Worm (Caenorhabditis elegans) whole organism, late embryonic: ENCODE data around the gene cal-7.

Experiments used
- ama-1 ChIP-seq: fragments of 150-350 bp; optimal IDR thresholded peaks from 2 replicates; lab custom pipeline; 2014
- fax-1 ChIP-seq: sonication (generic microtip); optimal IDR thresholded peaks from 2 replicates; lab custom pipeline; 2016; ENCODE audit warnings: missing genotype, missing genetic modification characterization, missing compliant biosample characterization
- fkh-10 ChIP-seq: fragments of 150-350 bp; optimal IDR thresholded peaks from 2 replicates; lab custom pipeline; 2014; ENCODE audit warnings: missing biosample characterization, missing genetic modification reagents, missing genetic modification characterization
- hlh-6 ChIP-seq: sonication (generic microtip); optimal IDR thresholded peaks from 2 replicates; lab custom pipeline; 2016; ENCODE audit warnings: missing genotype, missing genetic modification characterization, missing compliant biosample characterization
- pha-4 ChIP-seq: fragments of 150-350 bp; optimal IDR thresholded peaks from 2 replicates; lab custom pipeline; 2018; ENCODE audit warnings: missing biosample characterization, missing genetic modification reagents, missing genetic modification characterization
- sdc-2 ChIP-seq: sonication (generic microtip); optimal IDR thresholded peaks from 2 replicates; lab custom pipeline; 2016; ENCODE audit warnings: missing genotype, missing genetic modification characterization, missing compliant biosample characterization

DNA sequence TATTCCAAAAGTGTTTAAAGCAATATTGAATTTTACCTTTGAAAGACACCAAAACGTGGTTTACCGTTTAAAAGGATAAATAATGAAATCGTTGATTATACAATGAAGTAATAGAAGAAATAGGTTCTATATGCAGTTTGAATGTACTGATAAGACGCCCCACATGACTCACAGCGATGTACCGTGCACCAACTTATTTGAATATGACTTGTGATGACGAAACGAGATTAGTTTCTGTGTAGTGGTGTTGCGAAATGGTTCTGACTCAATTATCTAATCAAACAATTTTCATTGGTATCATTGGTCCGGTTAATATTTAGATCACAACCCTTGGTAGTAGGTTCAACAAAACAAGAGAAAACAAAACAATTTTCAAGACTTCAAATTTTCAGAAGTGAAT, 22.7 kb upstream of the cal-7 start:
- no peak for TF ChIP-seq pha-4 (tag; lab: Kevin White, UChicago)
- no peak for TF ChIP-seq fkh-10 (GFP tag; lab: Kevin White, UChicago)
- no peak for TF ChIP-seq ama-1 (lab: Kevin White, UChicago)
- TF ChIP-seq hlh-6: no peak
- no peak for TF ChIP-seq fax-1 (tag; lab: Kevin White, UChicago)
- TF ChIP-seq sdc-2: no peak
